Fruit fly (Drosophila melanogaster): ENCODE measurements around the gene Skadu.

The Skadu gene

dm6 chr2L:15498885-15499696 is 48.2 kb upstream of the Skadu start, which contains the start of gene lace (continued):
- 0 out of 2 replicates have a peak, but pooled peaks have one; percentile 37 for TF ChIP-seq Ravus (GFP tag; IDR thresholded peaks at IDR 0.05)
- TF ChIP-seq HLH54F (GFP tag; optimal IDR thresholded peaks at IDR 0.05) = peak; percentile 79
- TF ChIP-seq hth (optimal IDR thresholded peaks at IDR 0.05) = no peak
- peak; percentile 74 for TF ChIP-seq Bteb2 (GFP tag; optimal IDR thresholded peaks at IDR 0.05)
- peak; percentile 87 for TF ChIP-seq so (GFP tag; IDR thresholded peaks at IDR 0.05)
- peak; percentile 72 for TF ChIP-seq CG14441 (GFP tag; IDR thresholded peaks at IDR 0.05)
- TF ChIP-seq inv (GFP tag; IDR thresholded peaks at IDR 0.05; ENCODE audit: partially characterized antibody) = no peak; the same call in 1 of the 2 replicates
- peak; percentile 85 to 99 for TF ChIP-seq insv (GFP tag; optimal IDR thresholded peaks at IDR 0.05)
- TF ChIP-seq esg (GFP tag; conservative IDR thresholded peaks at IDR 0.05) = 0 out of 2 replicates have a peak, but pooled peaks have one; percentile 5
- peak; percentile 80 for TF ChIP-seq maf-S (GFP tag; optimal IDR thresholded peaks at IDR 0.05)
- no peak for TF ChIP-seq hkb (optimal IDR thresholded peaks at IDR 0.05)
- peak; percentile 77 for TF ChIP-seq hkb (GFP tag; IDR thresholded peaks at IDR 0.05)
- TF ChIP-seq CG17359 (tag; optimal IDR thresholded peaks at IDR 0.05) = peak; percentile 60
- TF ChIP-seq her (GFP tag; optimal IDR thresholded peaks at IDR 0.05) = peak; percentile 79
- TF ChIP-seq bigmax (GFP tag; optimal IDR thresholded peaks at IDR 0.05) = peak; percentile 49
- peak; percentile 88 for TF ChIP-seq pho (GFP tag; optimal IDR thresholded peaks at IDR 0.05)
- TF ChIP-seq dmrt99B (tag; optimal IDR thresholded peaks at IDR 0.05) = peak; percentile 36
- TF ChIP-seq CG13624 (GFP tag; optimal IDR thresholded peaks at IDR 0.05) = peak; percentile 86
- TF ChIP-seq HHEX (GFP tag; optimal IDR thresholded peaks at IDR 0.05) = peak; percentile 73
- TF ChIP-seq NfI (GFP tag; optimal IDR thresholded peaks at IDR 0.05) = peak; percentile 91
- TF ChIP-seq CG3407 (GFP tag; optimal IDR thresholded peaks at IDR 0.05) = peak; percentile 87
- TF ChIP-seq CG17328 (GFP tag; IDR thresholded peaks at IDR 0.05) = peak; percentile 90
- TF ChIP-seq Dref (GFP tag; IDR thresholded peaks at IDR 0.05) = peak; percentile 46
- TF ChIP-seq Hmx (GFP tag; optimal IDR thresholded peaks at IDR 0.05) = no peak
- TF ChIP-seq CG10431 (GFP tag; optimal IDR thresholded peaks at IDR 0.05) = peak; percentile 25
- TF ChIP-seq kni (GFP tag; optimal IDR thresholded peaks at IDR 0.05) = peak; percentile 13
- TF ChIP-seq Nf-YC (tag; optimal IDR thresholded peaks at IDR 0.05) = peak; percentile 32
- TF ChIP-seq z (GFP tag; IDR thresholded peaks at IDR 0.05) = 0 out of 3 replicates have a peak, but pooled peaks have one; percentile 22
- peak; percentile 76 for TF ChIP-seq CG8765 (GFP tag; IDR thresholded peaks at IDR 0.05)
- TF ChIP-seq tin (GFP tag; optimal IDR thresholded peaks at IDR 0.05) = peak; percentile 63
- peak; percentile 63 for TF ChIP-seq pnt (GFP tag; optimal IDR thresholded peaks at IDR 0.05)
- no peak for TF ChIP-seq CkIIα-i1 (GFP tag; IDR thresholded peaks at IDR 0.05)
- peak; percentile 22; the same call in 1 of the 2 replicates for TF ChIP-seq CG13287 (GFP tag; IDR thresholded peaks at IDR 0.05; ENCODE audit: partially characterized antibody)
- peak; percentile 88 for TF ChIP-seq CHES-1-like (GFP tag; optimal IDR thresholded peaks at IDR 0.05)
- TF ChIP-seq ttk (GFP tag; IDR thresholded peaks at IDR 0.05) = peak; percentile 80
- peak; percentile 53; the same call in 1 of the 2 replicates for TF ChIP-seq seq (GFP tag; IDR thresholded peaks at IDR 0.05)
- peak; percentile 70 for TF ChIP-seq CG3281 (GFP tag; optimal IDR thresholded peaks at IDR 0.05)
- TF ChIP-seq CG16813 (GFP tag; IDR thresholded peaks at IDR 0.05; ENCODE audit: partially characterized antibody) = 0 out of 3 replicates have a peak, but pooled peaks have one; percentile 30
- TF ChIP-seq chn (GFP tag; optimal IDR thresholded peaks at IDR 0.05) = peak; percentile 80
- TF ChIP-seq h (optimal IDR thresholded peaks at IDR 0.05) = no peak
- peak; percentile 69 for TF ChIP-seq Sox102F (GFP tag; optimal IDR thresholded peaks at IDR 0.05)
- peak; percentile 56 for TF ChIP-seq ATbp (GFP tag; optimal IDR thresholded peaks at IDR 0.05)
- peak; percentile 28 for TF ChIP-seq CG8924 (tag; optimal IDR thresholded peaks at IDR 0.05)
- peak; percentile 97 for TF ChIP-seq CG31365 (tag; optimal IDR thresholded peaks at IDR 0.05)
- TF ChIP-seq tx (GFP tag; optimal IDR thresholded peaks at IDR 0.05) = peak; percentile 62
- peak; percentile 68 for TF ChIP-seq Nf-YA (GFP tag; IDR thresholded peaks at IDR 0.05)
- TF ChIP-seq CG14860 (GFP tag; IDR thresholded peaks at IDR 0.05; ENCODE audit: partially characterized antibody) = no peak
- TF ChIP-seq CG12236 (GFP tag; optimal IDR thresholded peaks at IDR 0.05) = peak; percentile 75
- TF ChIP-seq zfh1 (GFP tag; IDR thresholded peaks at IDR 0.05) = peak; percentile 91
- peak; percentile 58 for TF ChIP-seq Hr3 (GFP tag; optimal IDR thresholded peaks at IDR 0.05)
